Worm (Caenorhabditis elegans): ENCODE results near the gene C27B7.9.
A peak's percentile ranks its signal among the peaks of the same experiment; 100 is the strongest.

C27B7.9 gene

ce11 chrIV:8906164-8906563, 9.7 kb downstream of the C27B7.9 start, which contains the start of gene C27B7.6:
C27B7.6 (minus strand) TSS chrIV:8906345.
- no peak for TF ChIP-seq klf-2 (GFP tag; conservative IDR thresholded peaks at IDR 0.05)
- TF ChIP-seq ztf-29 (GFP tag; IDR thresholded peaks at IDR 0.05): no peak
- TF ChIP-seq ref-1 (GFP tag; conservative IDR thresholded peaks at IDR 0.05): no peak

- TF ChIP-seq T22C8.4 (GFP tag; IDR thresholded peaks at IDR 0.05): no peak
- TF ChIP-seq ztf-23 (GFP tag; IDR thresholded peaks at IDR 0.05): no peak
- TF ChIP-seq cog-1 (tag; optimal IDR thresholded peaks at IDR 0.05): no peak
- no peak for TF ChIP-seq med-1 (GFP tag; optimal IDR thresholded peaks at IDR 0.05; ENCODE audit: insufficient read depth)
- TF ChIP-seq klf-2 (GFP tag; conservative IDR thresholded peaks at IDR 0.05): no peak
Measured at ce11 chrIV:8901346-8901745, 14.6 kb downstream of the C27B7.9 start, which contains the start of gene C27B7.5. C27B7.5 (plus strand) TSS chrIV:8901646.

- TF ChIP-seq ref-1 (GFP tag; conservative IDR thresholded peaks at IDR 0.05) (no peak), klf-2 (GFP tag; conservative IDR thresholded peaks at IDR 0.05) (no peak), med-1 (GFP tag; optimal IDR thresholded peaks at IDR 0.05; ENCODE audit: insufficient read depth) (no peak), flt-1 (GFP tag; IDR thresholded peaks at IDR 0.05) (no peak), tab-1 (GFP tag; IDR thresholded peaks at IDR 0.05) (no peak), ztf-29 (GFP tag; IDR thresholded peaks at IDR 0.05) (no peak), T22C8.4 (GFP tag; IDR thresholded peaks at IDR 0.05) (no peak), ztf-23 (GFP tag; IDR thresholded peaks at IDR 0.05) (no peak), cog-1 (tag; optimal IDR thresholded peaks at IDR 0.05) (no peak)
Measured at ce11 chrIV:8893746-8894145, 22.2 kb downstream of the C27B7.9 start, which contains the start of gene rad-54.L2. rad-54.L2 (plus strand) TSS chrIV:8894077.

ce11 chrIV:8892558-8892957, 23.4 kb downstream of the C27B7.9 start, which contains the start of gene C27B7.2:
C27B7.2 (plus strand) TSS chrIV:8892858.
- TF ChIP-seq med-1 (GFP tag; optimal IDR thresholded peaks at IDR 0.05; ENCODE audit: insufficient read depth): no peak
- no peak for TF ChIP-seq cog-1 (tag; optimal IDR thresholded peaks at IDR 0.05)
- no peak for TF ChIP-seq flt-1 (GFP tag; IDR thresholded peaks at IDR 0.05)
- TF ChIP-seq klf-2 (GFP tag; conservative IDR thresholded peaks at IDR 0.05): no peak
- no peak for TF ChIP-seq T22C8.4 (GFP tag; IDR thresholded peaks at IDR 0.05)
- no peak for TF ChIP-seq ref-1 (GFP tag; conservative IDR thresholded peaks at IDR 0.05)
- TF ChIP-seq ztf-23 (GFP tag; IDR thresholded peaks at IDR 0.05): no peak
- TF ChIP-seq tab-1 (GFP tag; IDR thresholded peaks at IDR 0.05): no peak
- TF ChIP-seq ztf-29 (GFP tag; IDR thresholded peaks at IDR 0.05): no peak

ce11 chrIV:8891131-8891530, 24.8 kb downstream of the C27B7.9 start, which contains the start of gene spr-2:
spr-2 (plus strand) TSS chrIV:8891462.
- TF ChIP-seq ztf-23 (GFP tag; IDR thresholded peaks at IDR 0.05) (no peak), ztf-29 (GFP tag; IDR thresholded peaks at IDR 0.05) (peak; percentile 36; the same call in 1 of the 2 replicates), klf-2 (GFP tag; conservative IDR thresholded peaks at IDR 0.05) (no peak)

ce11 chrIV:8888525-8889026, 27.3 kb downstream of the C27B7.9 start, which contains the start of gene oma-1:
oma-1 (plus strand) TSS chrIV:8888976.
- TF ChIP-seq tab-1 (GFP tag; IDR thresholded peaks at IDR 0.05) (no peak), T22C8.4 (GFP tag; IDR thresholded peaks at IDR 0.05) (no peak), cog-1 (tag; optimal IDR thresholded peaks at IDR 0.05) (no peak), klf-2 (GFP tag; conservative IDR thresholded peaks at IDR 0.05) (no peak), ztf-29 (GFP tag; IDR thresholded peaks at IDR 0.05) (no peak), ref-1 (GFP tag; conservative IDR thresholded peaks at IDR 0.05) (no peak), med-1 (GFP tag; optimal IDR thresholded peaks at IDR 0.05; ENCODE audit: insufficient read depth) (no peak), flt-1 (GFP tag; IDR thresholded peaks at IDR 0.05) (no peak), ztf-23 (GFP tag; IDR thresholded peaks at IDR 0.05) (no peak)

- TF ChIP-seq flt-1 (GFP tag; IDR thresholded peaks at IDR 0.05) (no peak), med-1 (GFP tag; optimal IDR thresholded peaks at IDR 0.05; ENCODE audit: insufficient read depth) (no peak), cog-1 (tag; optimal IDR thresholded peaks at IDR 0.05) (no peak), klf-2 (GFP tag; conservative IDR thresholded peaks at IDR 0.05) (no peak)
Measured at ce11 chrIV:8886228-8886627, 29.7 kb downstream of the C27B7.9 start, which contains the start of gene C09G9.5. C09G9.5 (plus strand) TSS chrIV:8886528.

ce11 chrIV:8881181-8881580, 34.7 kb downstream of the C27B7.9 start, which contains the start of gene C09G9.8:
C09G9.8 (plus strand) TSS chrIV:8881481.
- TF ChIP-seq med-1 (GFP tag; optimal IDR thresholded peaks at IDR 0.05; ENCODE audit: insufficient read depth): no peak
- no peak for TF ChIP-seq klf-2 (GFP tag; conservative IDR thresholded peaks at IDR 0.05)

ce11 chrIV:8879810-8880209, 36.1 kb downstream of the C27B7.9 start, which contains the start of gene npax-4:
npax-4 (minus strand) TSS chrIV:8879910.
- TF ChIP-seq flt-1 (GFP tag; IDR thresholded peaks at IDR 0.05): no peak
- no peak for TF ChIP-seq ref-1 (GFP tag; conservative IDR thresholded peaks at IDR 0.05)
- no peak for TF ChIP-seq cog-1 (tag; optimal IDR thresholded peaks at IDR 0.05)
- TF ChIP-seq ztf-29 (GFP tag; IDR thresholded peaks at IDR 0.05): no peak
- no peak for TF ChIP-seq klf-2 (GFP tag; conservative IDR thresholded peaks at IDR 0.05)
- no peak for TF ChIP-seq med-1 (GFP tag; optimal IDR thresholded peaks at IDR 0.05; ENCODE audit: insufficient read depth)
- no peak for TF ChIP-seq T22C8.4 (GFP tag; IDR thresholded peaks at IDR 0.05)
- no peak for TF ChIP-seq ztf-23 (GFP tag; IDR thresholded peaks at IDR 0.05)
- no peak for TF ChIP-seq tab-1 (GFP tag; IDR thresholded peaks at IDR 0.05)

ce11 chrIV:8873847-8874246, 42.1 kb downstream of the C27B7.9 start, which contains the start of gene hdl-2:
hdl-2 (plus strand) TSS chrIV:8874147.
- TF ChIP-seq cog-1 (tag; optimal IDR thresholded peaks at IDR 0.05) (no peak), ztf-23 (GFP tag; IDR thresholded peaks at IDR 0.05) (no peak), ref-1 (GFP tag; conservative IDR thresholded peaks at IDR 0.05) (no peak), tab-1 (GFP tag; IDR thresholded peaks at IDR 0.05) (no peak), med-1 (GFP tag; optimal IDR thresholded peaks at IDR 0.05; ENCODE audit: insufficient read depth) (no peak), flt-1 (GFP tag; IDR thresholded peaks at IDR 0.05) (no peak), klf-2 (GFP tag; conservative IDR thresholded peaks at IDR 0.05) (no peak)
